Worm (Caenorhabditis elegans): Measurements from ENCODE around the gene cyn-11.

The cyn-11 gene

DNA sequence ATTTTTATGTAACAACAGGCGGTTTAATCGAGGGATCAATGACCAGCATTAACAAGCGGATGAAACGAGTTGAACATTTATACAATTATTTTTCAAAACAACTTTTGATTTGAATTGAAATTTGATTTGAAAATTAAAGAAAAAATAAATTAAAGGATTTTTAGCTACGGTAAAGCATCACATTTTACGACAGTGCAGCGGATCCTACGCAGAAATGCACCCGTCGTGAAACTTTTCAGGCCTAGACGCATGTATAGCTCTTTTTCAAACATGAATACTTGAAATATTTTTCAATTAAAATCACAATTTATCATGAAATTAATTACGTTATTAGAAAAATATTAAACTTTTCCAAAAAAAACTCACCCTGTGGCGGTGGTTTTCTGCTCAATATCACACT is 15.0 kb downstream of the cyn-11 start:
- TF ChIP-seq jun-1 (tag; optimal IDR thresholded peaks at IDR 0.05) = no peak
- TF ChIP-seq mep-1 (tag; optimal IDR thresholded peaks at IDR 0.05) = peak; percentile 3
- TF ChIP-seq ceh-88 (GFP tag; IDR thresholded peaks at IDR 0.05) = no peak
- no peak for TF ChIP-seq unc-62 (GFP tag; optimal IDR thresholded peaks at IDR 0.05)
- no peak for TF ChIP-seq mef-2 (tag; optimal IDR thresholded peaks at IDR 0.05)
- TF ChIP-seq F16B12.6 (tag; optimal IDR thresholded peaks at IDR 0.05) = peak; percentile 63
- no peak for TF ChIP-seq lin-14 (GFP tag; optimal IDR thresholded peaks at IDR 0.05)
- no peak for TF ChIP-seq ztf-11 (tag; optimal IDR thresholded peaks at IDR 0.05)
- TF ChIP-seq egl-27 (tag; optimal IDR thresholded peaks at IDR 0.05) = no peak
- peak in 1 of 3 experiments; percentile 20 for TF ChIP-seq dpl-1 (GFP tag; optimal IDR thresholded peaks at IDR 0.05)
- TF ChIP-seq lsy-2 (tag; optimal IDR thresholded peaks at IDR 0.05) = peak; percentile 67 to 81
- TF ChIP-seq efl-1 (optimal IDR thresholded peaks at IDR 0.05) = peak in 1 of 2 experiments; percentile 6
- no peak for TF ChIP-seq efl-1 (GFP tag; optimal IDR thresholded peaks at IDR 0.05 in 1 of 2)
- TF ChIP-seq nhr-71 (tag; optimal IDR thresholded peaks at IDR 0.05) = no peak
- TF ChIP-seq lin-35 (GFP tag; optimal IDR thresholded peaks at IDR 0.05) = no peak
- TF ChIP-seq nhr-84 (tag; optimal IDR thresholded peaks at IDR 0.05) = no peak

DNA sequence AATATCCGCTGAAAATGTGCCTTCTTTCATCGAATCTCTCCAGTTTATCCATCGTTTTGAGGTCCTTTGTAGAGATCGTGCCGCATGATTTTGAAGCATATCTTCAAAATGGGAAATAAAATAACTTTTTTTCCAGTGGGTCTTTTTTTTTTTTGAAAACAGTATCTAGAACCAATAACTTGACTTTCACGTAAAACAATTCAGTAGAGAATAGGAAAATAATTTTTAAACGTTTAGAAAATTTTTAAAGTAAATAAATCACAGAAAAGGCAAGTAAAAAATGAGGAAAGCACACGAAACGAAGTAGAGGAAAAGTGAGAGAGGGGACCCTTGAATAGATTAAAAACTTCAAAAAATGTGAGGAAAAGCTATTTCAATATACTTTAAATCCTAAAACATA is 17.3 kb downstream of the cyn-11 start, which contains the start of gene chdh-1:
Gene chdh-1, minus strand, starts transcription at position 101 of the 400 bp plus-strand sequence.
- no peak for TF ChIP-seq mab-9 (GFP tag; IDR thresholded peaks at IDR 0.05)
- no peak for TF ChIP-seq swsn-7 (tag; optimal IDR thresholded peaks at IDR 0.05)
- no peak for TF ChIP-seq nhr-47 (tag; optimal IDR thresholded peaks at IDR 0.05)
- no peak for TF ChIP-seq ets-5 (GFP tag; IDR thresholded peaks at IDR 0.05)
- no peak for TF ChIP-seq nhr-11 (tag; optimal IDR thresholded peaks at IDR 0.05)
- TF ChIP-seq C34B4.2 (tag; optimal IDR thresholded peaks at IDR 0.05) = no peak
- TF ChIP-seq rnt-1 (tag; optimal IDR thresholded peaks at IDR 0.05) = no peak
- no peak for TF ChIP-seq ceh-63 (GFP tag; optimal IDR thresholded peaks at IDR 0.05)
- no peak for TF ChIP-seq nhr-84 (tag; optimal IDR thresholded peaks at IDR 0.05)
- no peak for TF ChIP-seq nhr-19 (GFP tag; conservative IDR thresholded peaks at IDR 0.05)
- no peak for TF ChIP-seq efl-3 (GFP tag; optimal IDR thresholded peaks at IDR 0.05)
- TF ChIP-seq aly-2 (tag; optimal IDR thresholded peaks at IDR 0.05) = no peak
- TF ChIP-seq snpc-4 (tag; optimal IDR thresholded peaks at IDR 0.05) = no peak
- TF ChIP-seq unc-30 (tag; optimal IDR thresholded peaks at IDR 0.05) = no peak
- no peak for TF ChIP-seq ceh-90 (tag; optimal IDR thresholded peaks at IDR 0.05)
- TF ChIP-seq fkh-10 (GFP tag; optimal IDR thresholded peaks at IDR 0.05) = no peak
- TF ChIP-seq C04F5.9 (tag; optimal IDR thresholded peaks at IDR 0.05) = no peak
- no peak for TF ChIP-seq F16B12.6 (tag; optimal IDR thresholded peaks at IDR 0.05)

DNA sequence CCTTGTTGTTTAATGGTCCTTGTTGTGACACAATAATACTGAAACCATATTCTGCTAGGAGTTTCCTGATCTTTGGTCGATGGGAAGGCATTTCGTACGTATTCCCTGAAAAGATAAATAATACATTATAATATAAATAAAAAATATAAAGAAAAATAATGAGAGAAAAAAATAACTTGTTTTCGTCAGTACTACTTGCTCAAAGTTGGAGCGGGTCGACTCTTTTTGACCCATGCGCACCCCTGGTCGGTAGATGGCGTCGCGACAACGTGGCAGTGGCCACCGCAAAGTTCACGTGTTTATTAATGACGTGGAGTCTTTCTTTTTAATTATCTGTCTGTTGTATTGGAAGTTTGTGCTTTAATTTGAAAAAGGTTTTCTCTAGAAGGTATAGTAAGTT is 20.3 kb downstream of the cyn-11 start, which contains the start of gene C34C6.10:
Gene C34C6.10, minus strand, starts transcription at position 101 of the 400 bp plus-strand sequence.
- TF ChIP-seq blmp-1 (tag; optimal IDR thresholded peaks at IDR 0.05) (no peak), pqm-1 (tag; optimal IDR thresholded peaks at IDR 0.05) (no peak), elt-3 (tag; optimal IDR thresholded peaks at IDR 0.05) (no peak), nhr-90 (tag; optimal IDR thresholded peaks at IDR 0.05; ENCODE audit: poor library complexity) (no peak), aly-2 (tag; optimal IDR thresholded peaks at IDR 0.05) (no peak)

DNA sequence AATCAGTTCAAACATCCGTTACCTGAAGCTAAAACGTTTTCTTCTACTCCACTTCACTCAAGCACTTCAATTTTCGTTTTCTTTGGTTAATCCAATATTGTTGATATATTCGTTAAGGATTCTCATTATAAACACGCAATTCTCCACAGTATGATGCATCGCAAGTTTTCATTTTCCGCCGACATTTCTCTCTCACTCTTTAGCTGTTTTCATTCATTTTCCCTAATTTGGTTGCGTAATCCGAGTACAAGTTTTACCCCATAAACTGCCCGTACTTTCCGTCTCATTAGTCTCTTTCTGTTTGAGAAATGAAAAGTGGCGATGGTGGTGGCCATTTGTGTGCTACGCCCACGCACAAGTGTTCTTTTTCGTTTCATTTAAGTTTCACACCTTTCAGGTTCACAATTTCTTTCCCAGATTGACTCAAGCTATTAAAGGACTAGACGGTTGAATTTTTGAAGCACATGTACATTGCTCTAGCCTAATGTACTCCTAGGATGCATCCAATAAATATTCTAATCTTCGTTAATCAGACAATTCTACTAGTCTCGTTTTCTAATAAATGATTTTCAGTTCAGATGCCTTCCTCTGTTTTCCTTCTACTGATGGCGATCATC is 24.6 kb downstream of the cyn-11 start, which contains the start of gene C34C6.3:
Gene C34C6.3, plus strand, starts transcription at position 567 of the 617 bp plus-strand sequence.
- TF ChIP-seq blmp-1 (tag; optimal IDR thresholded peaks at IDR 0.05) (peak; percentile 90), zag-1 (tag; optimal IDR thresholded peaks at IDR 0.05) (no peak)
